Fruit fly (Drosophila melanogaster): ENCODE data around the gene CG14710.

The CG14710 gene

DNA sequence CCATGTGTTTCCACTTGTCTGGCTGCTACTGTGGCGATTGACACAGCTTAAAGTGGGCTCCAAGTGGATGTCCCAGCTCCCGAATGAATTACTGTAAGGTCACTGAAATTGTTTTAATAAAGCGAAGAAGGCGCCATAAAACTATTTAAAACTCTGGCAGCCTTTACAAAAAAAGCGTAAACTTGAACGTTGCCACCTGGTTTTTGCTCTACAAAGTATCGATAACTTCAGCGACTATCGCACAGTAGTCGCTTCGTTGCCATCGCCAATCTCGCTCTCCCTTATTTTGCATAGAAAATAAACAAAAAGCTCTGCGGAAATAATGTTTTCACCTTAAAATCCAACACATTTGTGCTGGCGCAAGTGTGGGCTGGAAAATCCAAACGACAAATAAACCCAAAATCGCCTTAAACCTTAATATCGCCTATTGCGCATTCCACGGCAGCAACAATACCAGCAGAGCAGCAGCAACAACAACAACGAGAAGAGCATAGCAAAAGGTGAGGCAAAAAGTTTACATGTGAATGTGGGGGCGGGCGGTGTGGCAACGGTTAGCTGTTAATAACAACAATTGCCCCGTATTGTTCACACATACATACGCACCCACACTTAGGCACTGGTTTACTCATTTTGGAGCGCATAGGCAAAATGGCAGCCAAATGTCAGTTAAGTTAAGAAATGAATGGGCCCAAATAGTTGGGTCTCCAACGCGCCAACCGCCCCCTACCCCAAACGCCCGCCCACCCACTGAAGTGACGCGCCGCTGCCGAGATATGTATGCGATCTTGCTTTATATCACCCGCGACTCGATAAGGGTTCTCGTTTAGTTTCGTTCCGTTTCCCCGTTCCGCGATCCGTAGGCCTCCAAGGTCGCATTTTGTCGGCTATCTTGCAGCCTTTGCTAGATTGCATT lies 38.3 kb upstream of the CG14710 start, which contains the start of gene wkd (continued):
- TF ChIP-seq HLH4C (GFP tag; IDR thresholded peaks at IDR 0.05; ENCODE audit: partially characterized antibody) (peak; percentile 78), fru (optimal IDR thresholded peaks at IDR 0.05) (no peak), croc (GFP tag; conservative IDR thresholded peaks at IDR 0.05) (no peak), chinmo (GFP tag; IDR thresholded peaks at IDR 0.05; ENCODE audit: partially characterized antibody) (peak; percentile 83; the same call in 3 of the 4 replicates), Nf-YB (GFP tag; optimal IDR thresholded peaks at IDR 0.05) (no peak), Dfd (GFP tag; optimal IDR thresholded peaks at IDR 0.05) (no peak), Abd-B (GFP tag; optimal IDR thresholded peaks at IDR 0.05) (peak; percentile 15), CG30020 (tag; optimal IDR thresholded peaks at IDR 0.05) (no peak), CG7556 (GFP tag; optimal IDR thresholded peaks at IDR 0.05) (no peak), wek (GFP tag; optimal IDR thresholded peaks at IDR 0.05) (no peak), sima (GFP tag; optimal IDR thresholded peaks at IDR 0.05) (no peak), CG10431 (GFP tag; optimal IDR thresholded peaks at IDR 0.05) (no peak), BEAF-32 (GFP tag; optimal IDR thresholded peaks at IDR 0.05) (peak; percentile 91), CG13123 (GFP tag; optimal IDR thresholded peaks at IDR 0.05) (no peak), HLHmδ (GFP tag; optimal IDR thresholded peaks at IDR 0.05) (no peak), CG9876 (GFP tag; optimal IDR thresholded peaks at IDR 0.05) (no peak), HmgZ (tag; optimal IDR thresholded peaks at IDR 0.05) (peak; percentile 41), H2.0 (GFP tag; IDR thresholded peaks at IDR 0.05) (no peak), CG2889 (GFP tag; IDR thresholded peaks at IDR 0.05) (no peak), D19A (tag; optimal IDR thresholded peaks at IDR 0.05) (no peak), CG7839 (tag; optimal IDR thresholded peaks at IDR 0.05) (no peak), CG10267 (tag; optimal IDR thresholded peaks at IDR 0.05) (no peak), CG7372 (GFP tag; IDR thresholded peaks at IDR 0.05) (no peak), CG7786 (GFP tag; optimal IDR thresholded peaks at IDR 0.05) (no peak), tap (tag; optimal IDR thresholded peaks at IDR 0.05) (no peak), corto (GFP tag; optimal IDR thresholded peaks at IDR 0.05) (no peak), unc-4 (GFP tag; IDR thresholded peaks at IDR 0.05; ENCODE audit: partially characterized antibody) (peak; percentile 88), CG1602 (GFP tag; optimal IDR thresholded peaks at IDR 0.05) (no peak), pum (GFP tag; optimal IDR thresholded peaks at IDR 0.05) (no peak), CG31365 (tag; optimal IDR thresholded peaks at IDR 0.05) (no peak), Mrtf (GFP tag; IDR thresholded peaks at IDR 0.05) (no peak), ken (GFP tag; IDR thresholded peaks at IDR 0.05) (no peak), NFAT (GFP tag; IDR thresholded peaks at IDR 0.05) (no peak), Tbp (GFP tag; optimal IDR thresholded peaks at IDR 0.05) (no peak), CG4360 (GFP tag; IDR thresholded peaks at IDR 0.05) (peak; percentile 92), Taf1 (GFP tag; IDR thresholded peaks at IDR 0.05) (no peak), sob (GFP tag; IDR thresholded peaks at IDR 0.05) (0 out of 2 replicates have a peak, but pooled peaks have one; percentile 31), Xrp1 (GFP tag; IDR thresholded peaks at IDR 0.05) (no peak), CG6272 (GFP tag; IDR thresholded peaks at IDR 0.05) (no peak), bab2 (GFP tag; optimal IDR thresholded peaks at IDR 0.05) (no peak), zen (tag; optimal IDR thresholded peaks at IDR 0.05) (no peak), sd (tag; optimal IDR thresholded peaks at IDR 0.05) (peak; percentile 45), sens (GFP tag) (no peak), CG9609 (GFP tag; optimal IDR thresholded peaks at IDR 0.05) (no peak), CG10654 (GFP tag; optimal IDR thresholded peaks at IDR 0.05) (no peak), yki (optimal IDR thresholded peaks at IDR 0.05) (no peak), lov (optimal IDR thresholded peaks at IDR 0.05) (no peak), lov (GFP tag; IDR thresholded peaks at IDR 0.05) (no peak), CG2712 (tag; optimal IDR thresholded peaks at IDR 0.05) (no peak), CG6791 (GFP tag; IDR thresholded peaks at IDR 0.05; ENCODE audit: partially characterized antibody) (peak; percentile 95), CG8944 (GFP tag; optimal IDR thresholded peaks at IDR 0.05) (peak; percentile 6)
